Comparison of ENCODE assay signal across 1 fruit fly cellular context in genomic region chrX:8101479-8102198, dm6.
TF ChIP-seq lines count a peak whose summit lies in the region.

Gene CG2258, minus strand, starts transcription at chrX:8102095.

TF ChIP-seq in whole organism, embryonic, 481 proteins besides CTCF, POLR2A, EP300 and RAD21 (continued from another document and continues in another):
- no peak for TF ChIP-seq jumu (GFP tag; optimal IDR thresholded peaks at IDR 0.05; lab: Kevin White, UChicago)
- TF ChIP-seq HmgD (GFP tag; optimal IDR thresholded peaks at IDR 0.05; lab: Kevin White, UChicago), result no peak
- TF ChIP-seq CG6254 (GFP tag; optimal IDR thresholded peaks at IDR 0.05; lab: Kevin White, UChicago), result peak; percentile 67
- TF ChIP-seq CG12299 (tag; optimal IDR thresholded peaks at IDR 0.05; lab: Kevin White, UChicago), result peak; percentile 76
- peak; percentile 49 for TF ChIP-seq CG2202 (tag; optimal IDR thresholded peaks at IDR 0.05; lab: Kevin White, UChicago)
- TF ChIP-seq eyg (GFP tag; optimal IDR thresholded peaks at IDR 0.05; lab: Kevin White, UChicago), result peak; percentile 71
- peak; percentile 10 for TF ChIP-seq Sry-β (GFP tag; optimal IDR thresholded peaks at IDR 0.05; lab: Kevin White, UChicago)
- 0 out of 3 replicates have a peak, but pooled peaks have one; percentile 49 for TF ChIP-seq CG2199 (GFP tag; IDR thresholded peaks at IDR 0.05; lab: Robert Waterston, UW)
- TF ChIP-seq CG13624 (GFP tag; optimal IDR thresholded peaks at IDR 0.05; lab: Kevin White, UChicago), result peak; percentile 65
- TF ChIP-seq CG12236 (GFP tag; optimal IDR thresholded peaks at IDR 0.05; lab: Kevin White, UChicago), result peak; percentile 15
- peak; percentile 76 for TF ChIP-seq gsb-n (tag; optimal IDR thresholded peaks at IDR 0.05; lab: Kevin White, UChicago)
- TF ChIP-seq knrl (GFP tag; IDR thresholded peaks at IDR 0.05; lab: Robert Waterston, UW; ENCODE audit: partially characterized antibody), result no peak
- TF ChIP-seq nerfin-1 (tag; optimal IDR thresholded peaks at IDR 0.05; lab: Kevin White, UChicago), result peak; percentile 77
- peak; percentile 91 for TF ChIP-seq CG15269 (tag; optimal IDR thresholded peaks at IDR 0.05; lab: Kevin White, UChicago)
- peak; percentile 84 for TF ChIP-seq CG30403 (GFP tag; optimal IDR thresholded peaks at IDR 0.05; lab: Kevin White, UChicago)
- TF ChIP-seq gce (GFP tag; IDR thresholded peaks at IDR 0.05; lab: Robert Waterston, UW), result peak; percentile 79
- peak; percentile 70 for TF ChIP-seq fd64A (GFP tag; optimal IDR thresholded peaks at IDR 0.05; lab: Kevin White, UChicago)
- peak; percentile 89 for TF ChIP-seq CG32772 (GFP tag; IDR thresholded peaks at IDR 0.05; lab: Robert Waterston, UW)
- peak; percentile 47; the same call in 1 of the 2 replicates for TF ChIP-seq CG10321 (GFP tag; IDR thresholded peaks at IDR 0.05; lab: Robert Waterston, UW)
- peak; percentile 46; the same call in 1 of the 3 replicates for TF ChIP-seq HLH4C (GFP tag; IDR thresholded peaks at IDR 0.05; lab: Robert Waterston, UW; ENCODE audit: partially characterized antibody)
- peak; percentile 86 for TF ChIP-seq CG17328 (GFP tag; IDR thresholded peaks at IDR 0.05; lab: Robert Waterston, UW)
- TF ChIP-seq usp (GFP tag; optimal IDR thresholded peaks at IDR 0.05; lab: Kevin White, UChicago), result no peak
- peak; percentile 55; the same call in 1 of the 2 replicates for TF ChIP-seq rib (GFP tag; IDR thresholded peaks at IDR 0.05; lab: Robert Waterston, UW)
- TF ChIP-seq dmrt99B (tag; optimal IDR thresholded peaks at IDR 0.05; lab: Kevin White, UChicago), result peak; percentile 94
- TF ChIP-seq zf30C (GFP tag; optimal IDR thresholded peaks at IDR 0.05; lab: Kevin White, UChicago), result no peak
- TF ChIP-seq Dbx (GFP tag; IDR thresholded peaks at IDR 0.05; lab: Robert Waterston, UW), result peak; percentile 62; the same call in 1 of the 3 replicates
- peak; percentile 91 for TF ChIP-seq Ptx1 (GFP tag; IDR thresholded peaks at IDR 0.05; lab: Robert Waterston, UW)
- TF ChIP-seq Mad (GFP tag; optimal IDR thresholded peaks at IDR 0.05; lab: Kevin White, UChicago), result peak; percentile 49
- peak; percentile 93 for TF ChIP-seq row (GFP tag; IDR thresholded peaks at IDR 0.05; lab: Robert Waterston, UW)
- TF ChIP-seq Ets65A (GFP tag; lab: Kevin White, UChicago), result peak; percentile 98
- TF ChIP-seq lov (optimal IDR thresholded peaks at IDR 0.05; lab: Kevin White, UChicago), result no peak
- TF ChIP-seq lov (GFP tag; IDR thresholded peaks at IDR 0.05; lab: Robert Waterston, UW), result peak; percentile 82
- TF ChIP-seq danr (GFP tag; IDR thresholded peaks at IDR 0.05; lab: Robert Waterston, UW), result peak; percentile 83
- TF ChIP-seq CG14965 (GFP tag; optimal IDR thresholded peaks at IDR 0.05; lab: Kevin White, UChicago; ENCODE audit: borderline replicate concordance), result peak; percentile 35
- peak; percentile 95 for TF ChIP-seq vvl (GFP tag; IDR thresholded peaks at IDR 0.05; lab: Robert Waterston, UW)
- TF ChIP-seq CG17568 (GFP tag; optimal IDR thresholded peaks at IDR 0.05; lab: Kevin White, UChicago), result peak; percentile 70
- TF ChIP-seq CG6175 (GFP tag; IDR thresholded peaks at IDR 0.05; lab: Robert Waterston, UW), result peak; percentile 74; the same call in 1 of the 3 replicates
- peak; percentile 81 for TF ChIP-seq bab2 (GFP tag; optimal IDR thresholded peaks at IDR 0.05; lab: Kevin White, UChicago)
- TF ChIP-seq MESR4 (GFP tag; optimal IDR thresholded peaks at IDR 0.05; lab: Kevin White, UChicago), result peak; percentile 9
- peak; percentile 38 for TF ChIP-seq CG9876 (GFP tag; optimal IDR thresholded peaks at IDR 0.05; lab: Kevin White, UChicago)
- TF ChIP-seq YL-1 (GFP tag; optimal IDR thresholded peaks at IDR 0.05; lab: Kevin White, UChicago), result peak; percentile 27
- TF ChIP-seq C15 (GFP tag; IDR thresholded peaks at IDR 0.05; lab: Robert Waterston, UW), result peak; percentile 66; the same call in 1 of the 3 replicates
- peak; percentile 15 for TF ChIP-seq slp2 (GFP tag; optimal IDR thresholded peaks at IDR 0.05; lab: Kevin White, UChicago)
- TF ChIP-seq Myb (GFP tag; optimal IDR thresholded peaks at IDR 0.05; lab: Kevin White, UChicago), result peak; percentile 30
- TF ChIP-seq caup (GFP tag; optimal IDR thresholded peaks at IDR 0.05; lab: Kevin White, UChicago; ENCODE audit: severe bottlenecking), result peak; percentile 75
- TF ChIP-seq B-H2 (GFP tag; optimal IDR thresholded peaks at IDR 0.05; lab: Kevin White, UChicago), result peak; percentile 54
- peak; percentile 35 for TF ChIP-seq CG13123 (GFP tag; optimal IDR thresholded peaks at IDR 0.05; lab: Kevin White, UChicago)
- TF ChIP-seq ash1 (GFP tag; optimal IDR thresholded peaks at IDR 0.05; lab: Kevin White, UChicago), result no peak
- peak; percentile 74 for TF ChIP-seq cwo (GFP tag; optimal IDR thresholded peaks at IDR 0.05; lab: Kevin White, UChicago)
- no peak for TF ChIP-seq CG8478 (optimal IDR thresholded peaks at IDR 0.05; lab: Kevin White, UChicago)
- TF ChIP-seq chinmo (GFP tag; IDR thresholded peaks at IDR 0.05; lab: Robert Waterston, UW; ENCODE audit: partially characterized antibody), result 0 out of 4 replicates have a peak, but pooled peaks have one; percentile 29
- TF ChIP-seq bigmax (GFP tag; optimal IDR thresholded peaks at IDR 0.05; lab: Kevin White, UChicago), result no peak
- peak; percentile 76 for TF ChIP-seq Chrac-16 (GFP tag; optimal IDR thresholded peaks at IDR 0.05; lab: Kevin White, UChicago)
- peak; percentile 46 for TF ChIP-seq CG7987 (GFP tag; optimal IDR thresholded peaks at IDR 0.05; lab: Kevin White, UChicago)
- peak; percentile 83 for TF ChIP-seq CG12391 (tag; optimal IDR thresholded peaks at IDR 0.05; lab: Kevin White, UChicago)
- TF ChIP-seq cg (GFP tag; optimal IDR thresholded peaks at IDR 0.05; lab: Kevin White, UChicago), result peak; percentile 59
- peak; percentile 46 for TF ChIP-seq CG4854 (GFP tag; optimal IDR thresholded peaks at IDR 0.05; lab: Kevin White, UChicago)
- TF ChIP-seq dan (GFP tag; IDR thresholded peaks at IDR 0.05; lab: Robert Waterston, UW), result no peak
- TF ChIP-seq CG3281 (GFP tag; optimal IDR thresholded peaks at IDR 0.05; lab: Kevin White, UChicago), result peak; percentile 81
- TF ChIP-seq Jarid2 (GFP tag; optimal IDR thresholded peaks at IDR 0.05; lab: Kevin White, UChicago), result peak; percentile 44
- TF ChIP-seq onecut (GFP tag; IDR thresholded peaks at IDR 0.05; lab: Robert Waterston, UW), result peak; percentile 53; the same call in 1 of the 2 replicates
- peak; percentile 64 for TF ChIP-seq CG43689 (GFP tag; IDR thresholded peaks at IDR 0.05; lab: Robert Waterston, UW)
- peak; percentile 53 for TF ChIP-seq CG7928 (GFP tag; optimal IDR thresholded peaks at IDR 0.05; lab: Kevin White, UChicago)
- TF ChIP-seq pan (optimal IDR thresholded peaks at IDR 0.05; lab: Kevin White, UChicago), result no peak
- TF ChIP-seq pan (GFP tag; optimal IDR thresholded peaks at IDR 0.05 in 1 of 2, IDR thresholded peaks at IDR 0.05 in 1 of 2), result peak in 1 of 2 experiments; percentile 91
- peak; percentile 58 for TF ChIP-seq tup (GFP tag; optimal IDR thresholded peaks at IDR 0.05; lab: Kevin White, UChicago)
- TF ChIP-seq CG17829 (tag; optimal IDR thresholded peaks at IDR 0.05; lab: Kevin White, UChicago), result peak; percentile 87
- peak; percentile 89 for TF ChIP-seq sisA (GFP tag; IDR thresholded peaks at IDR 0.05; lab: Robert Waterston, UW)
- peak; percentile 73 for TF ChIP-seq HmgZ (tag; optimal IDR thresholded peaks at IDR 0.05; lab: Kevin White, UChicago)
- TF ChIP-seq CG12744 (GFP tag; optimal IDR thresholded peaks at IDR 0.05; lab: Kevin White, UChicago), result peak; percentile 66
- TF ChIP-seq lab (GFP tag; optimal IDR thresholded peaks at IDR 0.05; lab: Kevin White, UChicago), result peak; percentile 91
- peak; percentile 74 for TF ChIP-seq CG14050 (GFP tag; IDR thresholded peaks at IDR 0.05; lab: Robert Waterston, UW)
- TF ChIP-seq grau (tag; optimal IDR thresholded peaks at IDR 0.05; lab: Kevin White, UChicago), result peak; percentile 96
- no peak for TF ChIP-seq CG16813 (GFP tag; IDR thresholded peaks at IDR 0.05; lab: Robert Waterston, UW; ENCODE audit: partially characterized antibody)
- TF ChIP-seq vnd (GFP tag; IDR thresholded peaks at IDR 0.05; lab: Robert Waterston, UW; ENCODE audit: partially characterized antibody), result no peak
- peak; percentile 89 for TF ChIP-seq CG34422 (GFP tag; IDR thresholded peaks at IDR 0.05; lab: Robert Waterston, UW)
- TF ChIP-seq CG3995 (GFP tag; optimal IDR thresholded peaks at IDR 0.05; lab: Kevin White, UChicago), result peak; percentile 38
- TF ChIP-seq Stat92E (GFP tag; optimal IDR thresholded peaks at IDR 0.05; lab: Kevin White, UChicago), result no peak
- peak; percentile 47 for TF ChIP-seq org-1 (GFP tag; optimal IDR thresholded peaks at IDR 0.05; lab: Kevin White, UChicago)
- peak; percentile 37; the same call in 1 of the 2 replicates for TF ChIP-seq Poxn (GFP tag; IDR thresholded peaks at IDR 0.05; lab: Robert Waterston, UW)
- peak; percentile 70 for TF ChIP-seq maf-S (GFP tag; optimal IDR thresholded peaks at IDR 0.05; lab: Kevin White, UChicago)
- peak; percentile 76 for TF ChIP-seq Optix (GFP tag; IDR thresholded peaks at IDR 0.05; lab: Robert Waterston, UW)
- TF ChIP-seq aop (GFP tag; IDR thresholded peaks at IDR 0.05; lab: Robert Waterston, UW), result 0 out of 2 replicates have a peak, but pooled peaks have one; percentile 34
- peak; percentile 44; the same call in 1 of the 2 replicates for TF ChIP-seq CG11085 (GFP tag; IDR thresholded peaks at IDR 0.05; lab: Robert Waterston, UW)
- TF ChIP-seq wdn (GFP tag; IDR thresholded peaks at IDR 0.05; lab: Robert Waterston, UW), result peak; percentile 63; the same call in 1 of the 2 replicates
- peak; percentile 78 for TF ChIP-seq H2.0 (GFP tag; IDR thresholded peaks at IDR 0.05; lab: Robert Waterston, UW)
- peak; percentile 71 for TF ChIP-seq CG14710 (tag; optimal IDR thresholded peaks at IDR 0.05; lab: Kevin White, UChicago)
- TF ChIP-seq CG18599 (GFP tag; optimal IDR thresholded peaks at IDR 0.05; lab: Kevin White, UChicago), result peak; percentile 86
- peak; percentile 82 for TF ChIP-seq CG10366 (GFP tag; IDR thresholded peaks at IDR 0.05; lab: Robert Waterston, UW)
- peak; percentile 70 for TF ChIP-seq CG11696 (GFP tag; IDR thresholded peaks at IDR 0.05; lab: Robert Waterston, UW)
- TF ChIP-seq abd-A (tag; optimal IDR thresholded peaks at IDR 0.05; lab: Kevin White, UChicago), result no peak
- TF ChIP-seq Dref (GFP tag; IDR thresholded peaks at IDR 0.05; lab: Robert Waterston, UW), result peak; percentile 72
- peak; percentile 37 for TF ChIP-seq CG3065 (GFP tag; optimal IDR thresholded peaks at IDR 0.05; lab: Kevin White, UChicago)
- TF ChIP-seq Bteb2 (GFP tag; optimal IDR thresholded peaks at IDR 0.05; lab: Kevin White, UChicago), result peak; percentile 27
- TF ChIP-seq CG9215 (GFP tag; IDR thresholded peaks at IDR 0.05; lab: Robert Waterston, UW), result peak; percentile 72
- TF ChIP-seq Bgb (GFP tag; IDR thresholded peaks at IDR 0.05; lab: Robert Waterston, UW; ENCODE audit: partially characterized antibody), result no peak; the same call in 1 of the 2 replicates
- no peak; the same call in 1 of the 2 replicates for TF ChIP-seq amos (GFP tag; IDR thresholded peaks at IDR 0.05; lab: Robert Waterston, UW; ENCODE audit: partially characterized antibody)
- TF ChIP-seq CG15011 (GFP tag; optimal IDR thresholded peaks at IDR 0.05; lab: Kevin White, UChicago), result peak; percentile 76
- peak; percentile 92 for TF ChIP-seq oc (tag; optimal IDR thresholded peaks at IDR 0.05; lab: Kevin White, UChicago)
- no peak for TF ChIP-seq z (GFP tag; IDR thresholded peaks at IDR 0.05; lab: Robert Waterston, UW)
- peak; percentile 77 for TF ChIP-seq ttk (GFP tag; IDR thresholded peaks at IDR 0.05; lab: Robert Waterston, UW)
- TF ChIP-seq CG32767 (GFP tag; IDR thresholded peaks at IDR 0.05; lab: Robert Waterston, UW), result peak; percentile 76
- TF ChIP-seq CG4617 (GFP tag; optimal IDR thresholded peaks at IDR 0.05; lab: Kevin White, UChicago; ENCODE audit: borderline replicate concordance), result peak; percentile 33
- peak; percentile 91 for TF ChIP-seq CG13424 (tag; optimal IDR thresholded peaks at IDR 0.05; lab: Kevin White, UChicago)
- TF ChIP-seq Nf-YA (GFP tag; IDR thresholded peaks at IDR 0.05; lab: Robert Waterston, UW), result peak; percentile 66
- TF ChIP-seq CG18619 (GFP tag; optimal IDR thresholded peaks at IDR 0.05; lab: Kevin White, UChicago), result peak; percentile 66
- peak; percentile 87 for TF ChIP-seq ind (GFP tag; optimal IDR thresholded peaks at IDR 0.05; lab: Kevin White, UChicago)
- peak; percentile 68; the same call in 1 of the 2 replicates for TF ChIP-seq MBD-R2 (GFP tag; IDR thresholded peaks at IDR 0.05; lab: Robert Waterston, UW)
- peak; percentile 76 for TF ChIP-seq CG7556 (GFP tag; optimal IDR thresholded peaks at IDR 0.05; lab: Kevin White, UChicago)
- TF ChIP-seq ems (GFP tag; optimal IDR thresholded peaks at IDR 0.05; lab: Kevin White, UChicago), result peak; percentile 73
- TF ChIP-seq CG11560 (tag; IDR thresholded peaks at IDR 0.05; lab: Robert Waterston, UW), result peak; percentile 34; the same call in 1 of the 3 replicates
- TF ChIP-seq CG12769 (tag; optimal IDR thresholded peaks at IDR 0.05; lab: Kevin White, UChicago), result peak; percentile 90
- no peak for TF ChIP-seq sima (GFP tag; optimal IDR thresholded peaks at IDR 0.05; lab: Kevin White, UChicago)
- TF ChIP-seq nerfin-2 (GFP tag; IDR thresholded peaks at IDR 0.05; lab: Robert Waterston, UW; ENCODE audit: partially characterized antibody), result no peak
- TF ChIP-seq CG4820 (GFP tag; optimal IDR thresholded peaks at IDR 0.05; lab: Kevin White, UChicago), result peak; percentile 82
- peak; percentile 81 for TF ChIP-seq tgo (GFP tag; IDR thresholded peaks at IDR 0.05; lab: Robert Waterston, UW)
- no peak for TF ChIP-seq CG4282 (GFP tag; optimal IDR thresholded peaks at IDR 0.05; lab: Kevin White, UChicago)
- TF ChIP-seq CG1647 (GFP tag; optimal IDR thresholded peaks at IDR 0.05; lab: Kevin White, UChicago), result peak; percentile 77
- peak; percentile 86 for TF ChIP-seq CG11456 (GFP tag; IDR thresholded peaks at IDR 0.05; lab: Robert Waterston, UW)
- peak; percentile 58 for TF ChIP-seq NC2α (GFP tag; optimal IDR thresholded peaks at IDR 0.05; lab: Kevin White, UChicago)
- TF ChIP-seq CG9797 (GFP tag; optimal IDR thresholded peaks at IDR 0.05; lab: Kevin White, UChicago), result no peak
- TF ChIP-seq Usf (GFP tag; optimal IDR thresholded peaks at IDR 0.05; lab: Kevin White, UChicago), result peak; percentile 37
- TF ChIP-seq CG16815 (GFP tag; optimal IDR thresholded peaks at IDR 0.05; lab: Kevin White, UChicago), result peak; percentile 67
- TF ChIP-seq CG17385 (GFP tag; optimal IDR thresholded peaks at IDR 0.05; lab: Kevin White, UChicago), result peak; percentile 87
- peak; percentile 93 for TF ChIP-seq ci (GFP tag; IDR thresholded peaks at IDR 0.05; lab: Robert Waterston, UW)
- TF ChIP-seq her (GFP tag; optimal IDR thresholded peaks at IDR 0.05; lab: Kevin White, UChicago), result peak; percentile 66
- peak; percentile 12 for TF ChIP-seq ab (GFP tag; optimal IDR thresholded peaks at IDR 0.05; lab: Kevin White, UChicago)
